Worm (Caenorhabditis elegans) whole organism, L1 larva: ENCODE measurements around the gene Y82E9BL.1.
"Not testable (repeated sequence)": the region's sequence is repeated elsewhere in the genome, so short reads cannot be mapped to it uniquely, and the experiment has no call there.

ENCODE experiments used
- F16B12.6 ChIP-seq: fragments of 150-350 bp; optimal IDR thresholded peaks from 2 replicates; lab custom pipeline; 2014; ENCODE audit warnings: missing biosample characterization, missing genetic modification characterization
- Y116A8C.19 ChIP-seq: sonication (generic microtip); optimal IDR thresholded peaks from 2 replicates; lab custom pipeline; 2016; ENCODE audit warnings: missing compliant biosample characterization, missing genetic modification characterization, borderline replicate concordance
- alr-1 ChIP-seq: fragments of 200-800 bp; sonication (Bioruptor generic); optimal IDR thresholded peaks from 2 replicates; lab custom pipeline; 2018; ENCODE audit warnings: borderline replicate concordance, mild to moderate bottlenecking, missing genetic modification characterization, missing compliant biosample characterization
- ceh-82 ChIP-seq, 3 experiments: fragments of 150-350 bp in 1 of 3; sonication (generic microtip) in 2 of 3; optimal IDR thresholded peaks; 2 replicates each; lab custom pipeline; 2014 to 2017; ENCODE audit warnings: missing biosample characterization in 3 of 3, missing genetic modification characterization in 3 of 3
- ceh-88 ChIP-seq: fragments of 200-800 bp; sonication (Bioruptor generic); IDR thresholded peaks from 2 replicates; pipeline ENCODE4 v1.3.6; 2022; ENCODE audit warnings: missing genetic modification characterization, missing compliant biosample characterization
- ces-1 ChIP-seq: fragments of 150-350 bp; optimal IDR thresholded peaks from 2 replicates; lab custom pipeline; 2014; ENCODE audit warnings: missing biosample characterization, missing genetic modification reagents, missing genetic modification characterization
- dpl-1 ChIP-seq, 3 experiments: fragments of 150-350 bp in 2 of 3; sonication (generic microtip) in 1 of 3; optimal IDR thresholded peaks; 2 replicates each; lab custom pipeline; 2014 to 2017; ENCODE audit warnings: missing biosample characterization in 3 of 3, missing genetic modification characterization in 3 of 3, missing genetic modification reagents in 3 of 3
- dsc-1 ChIP-seq: sonication (generic microtip); optimal IDR thresholded peaks from 2 replicates; lab custom pipeline; 2016; ENCODE audit warnings: mild to moderate bottlenecking, missing genetic modification characterization, missing compliant biosample characterization
- efl-1 ChIP-seq, 4 experiments: fragments of 150-350 bp; optimal IDR thresholded peaks in 3 of 4; peaks in 1 of 4; 1 replicate in 1 of 4; 2 replicates in 3 of 4; lab custom pipeline; 2014; ENCODE audit warnings: missing biosample characterization in 2 of 4, missing genetic modification characterization in 2 of 4, missing genetic modification reagents in 2 of 4
- efl-3 ChIP-seq: fragments of 200-800 bp; sonication (Bioruptor generic); optimal IDR thresholded peaks from 2 replicates; lab custom pipeline; 2018; ENCODE audit warnings: mild to moderate bottlenecking, missing genetic modification characterization, missing compliant biosample characterization
- elt-2 ChIP-seq: sonication (generic microtip); optimal IDR thresholded peaks from 2 replicates; lab custom pipeline; 2016; ENCODE audit warnings: missing genetic modification characterization, mild to moderate bottlenecking, inconsistent platforms, missing compliant biosample characterization, missing genetic modification reagents
- fkh-10 ChIP-seq: sonication (generic microtip); optimal IDR thresholded peaks from 2 replicates; lab custom pipeline; 2017; ENCODE audit warnings: missing biosample characterization, missing genetic modification reagents, missing genetic modification characterization
- fos-1 ChIP-seq: fragments of 150-350 bp; optimal IDR thresholded peaks from 2 replicates; lab custom pipeline; 2014; ENCODE audit warnings: missing biosample characterization, missing genetic modification characterization
- hpl-2 ChIP-seq: fragments of 150-350 bp; optimal IDR thresholded peaks from 2 replicates; lab custom pipeline; 2014; ENCODE audit warnings: missing biosample characterization, missing genetic modification reagents, missing genetic modification characterization
- isw-1 ChIP-seq: fragments of 200-800 bp; sonication (Bioruptor generic); IDR thresholded peaks from 2 replicates; pipeline ENCODE4 v1.3.6; 2022; ENCODE audit warnings: missing genetic modification characterization, missing compliant biosample characterization
- lin-13 ChIP-seq: fragments of 150-350 bp; optimal IDR thresholded peaks from 2 replicates; lab custom pipeline; 2014; ENCODE audit warnings: missing biosample characterization, missing genetic modification reagents, missing genetic modification characterization
- lin-39 ChIP-seq: fragments of 150-350 bp; optimal IDR thresholded peaks from 2 replicates; lab custom pipeline; 2014; ENCODE audit warnings: missing biosample characterization, missing genetic modification reagents, missing genetic modification characterization
- mab-9 ChIP-seq: fragments of 200-800 bp; sonication (Bioruptor generic); IDR thresholded peaks from 2 replicates; pipeline ENCODE4 v1.3.6; 2022; ENCODE audit warnings: missing genetic modification reagents, missing genetic modification characterization, missing compliant biosample characterization
- mep-1 ChIP-seq: fragments of 150-350 bp; optimal IDR thresholded peaks from 2 replicates; lab custom pipeline; 2014; ENCODE audit warnings: missing biosample characterization, missing genetic modification characterization
- nhr-11 ChIP-seq: fragments of 150-350 bp; optimal IDR thresholded peaks from 2 replicates; lab custom pipeline; 2014; ENCODE audit warnings: missing biosample characterization, missing genetic modification characterization
- nhr-12 ChIP-seq: sonication (generic microtip); optimal IDR thresholded peaks from 2 replicates; lab custom pipeline; 2017; ENCODE audit warnings: missing biosample characterization, missing genetic modification characterization
- nhr-77 ChIP-seq: fragments of 150-350 bp; optimal IDR thresholded peaks from 2 replicates; lab custom pipeline; 2014; ENCODE audit warnings: missing biosample characterization, missing genetic modification characterization
- nhr-84 ChIP-seq: sonication (generic microtip); optimal IDR thresholded peaks from 2 replicates; lab custom pipeline; 2017; ENCODE audit warnings: missing biosample characterization, missing genetic modification characterization
- pag-3 ChIP-seq: sonication (generic microtip); optimal IDR thresholded peaks from 2 replicates; lab custom pipeline; 2017; ENCODE audit warnings: missing genetic modification characterization, mild to moderate bottlenecking, missing compliant biosample characterization, antibody characterized with exemption, borderline replicate concordance; ENCODE audit not compliant: insufficient read depth
- pax-3 ChIP-seq: fragments of 200-800 bp; sonication (Bioruptor generic); optimal IDR thresholded peaks from 2 replicates; lab custom pipeline; 2018; ENCODE audit warnings: mild to moderate bottlenecking, missing genetic modification characterization, moderate library complexity, missing compliant biosample characterization
- sox-4 ChIP-seq: sonication (generic microtip); optimal IDR thresholded peaks from 2 replicates; lab custom pipeline; 2016; ENCODE audit warnings: missing genetic modification characterization, missing compliant biosample characterization
- sptf-1 ChIP-seq: fragments of 150-350 bp; optimal IDR thresholded peaks from 2 replicates; lab custom pipeline; 2014; ENCODE audit warnings: missing biosample characterization, missing genetic modification characterization
- tlp-1 ChIP-seq: fragments of 150-350 bp; optimal IDR thresholded peaks from 2 replicates; lab custom pipeline; 2014; ENCODE audit warnings: missing biosample characterization, missing genetic modification characterization
- unc-62 ChIP-seq: fragments of 150-350 bp; optimal IDR thresholded peaks from 2 replicates; lab custom pipeline; 2014; ENCODE audit warnings: missing biosample characterization, missing genetic modification reagents, missing genetic modification characterization
- unc-98 ChIP-seq: fragments of 200-800 bp; sonication (Bioruptor generic); IDR thresholded peaks from 2 replicates; pipeline ENCODE4 v1.3.6; 2022; ENCODE audit warnings: missing genetic modification characterization, missing compliant biosample characterization
- xbp-1 ChIP-seq: sonication (generic microtip); optimal IDR thresholded peaks from 2 replicates; lab custom pipeline; 2016; ENCODE audit warnings: missing genetic modification characterization, missing compliant biosample characterization

Y82E9BL.1 gene

DNA sequence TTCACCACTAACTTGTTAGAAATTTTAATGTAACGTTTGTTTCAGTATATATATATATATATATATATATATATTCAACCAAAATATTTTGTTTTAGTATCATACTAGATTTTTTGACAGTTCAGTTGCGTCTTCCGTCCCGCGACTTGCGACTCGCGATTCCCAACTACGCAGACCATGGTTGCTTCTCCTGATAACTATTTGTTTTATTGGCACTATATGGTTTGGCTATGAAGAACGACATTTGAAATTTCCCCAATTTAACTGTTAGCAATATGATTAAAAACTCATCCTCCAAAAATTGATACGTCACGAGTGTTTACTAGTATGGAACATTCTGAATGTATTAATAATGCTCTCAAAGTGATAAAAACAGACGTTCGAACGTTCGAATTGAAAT is 29.5 kb upstream of the Y82E9BL.1 start:
- TF ChIP-seq ceh-82 (tag; optimal IDR thresholded peaks at IDR 0.05; lab: Kevin White, UChicago) (no peak), ceh-88 (no peak), lin-13 (no peak), mep-1 (no peak), tlp-1 (tag; lab: Kevin White, UChicago) (no peak), unc-62 (no peak), F16B12.6 (tag; lab: Kevin White, UChicago) (no peak), alr-1 (tag; lab: Kevin White, UChicago) (no peak), efl-3 (GFP tag; lab: Kevin White, UChicago) (no peak), Y116A8C.19 (no peak), xbp-1 (no peak), nhr-84 (no peak), pax-3 (tag; lab: Kevin White, UChicago) (no peak), dsc-1 (no peak), nhr-77 (tag; lab: Kevin White, UChicago) (no peak)

DNA sequence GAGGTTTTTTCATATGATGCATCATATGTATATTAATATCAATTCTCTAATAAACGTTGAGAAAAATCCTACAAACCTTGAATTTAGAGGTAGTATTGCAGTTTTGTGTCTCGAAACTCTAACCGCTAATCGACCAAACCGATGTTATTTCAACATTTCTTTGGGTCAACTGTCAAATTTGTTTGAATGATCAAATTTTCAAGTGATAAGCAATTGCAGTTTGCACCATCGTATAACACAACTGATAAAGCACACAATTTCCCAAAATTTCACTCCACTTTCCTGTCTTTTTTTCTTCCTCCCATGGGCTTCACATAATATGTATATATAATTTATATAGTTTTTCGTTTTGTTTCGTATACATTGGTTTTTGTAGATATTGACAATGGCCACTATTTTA is 28.9 kb upstream of the Y82E9BL.1 start, which contains the start of the genes fbxa-138 and Y82E9BR.5:
Gene fbxa-138 (minus strand): TSS at position 161 of the 400 bp plus-strand sequence.
Gene Y82E9BR.5 (plus strand): TSS at position 279 of the 400 bp plus-strand sequence.
- no peak for TF ChIP-seq mab-9 (GFP tag; lab: Robert Waterston, UW)
- TF ChIP-seq lin-39 (tag; lab: Kevin White, UChicago) = no peak
- TF ChIP-seq fkh-10 (GFP tag; lab: Kevin White, UChicago) = no peak
- no peak for TF ChIP-seq ces-1
- no peak for TF ChIP-seq isw-1 (GFP tag; lab: Robert Waterston, UW)
- TF ChIP-seq sptf-1 = no peak
- TF ChIP-seq elt-2 (tag; lab: Kevin White, UChicago) = peak; percentile 70
- TF ChIP-seq tlp-1 (tag; lab: Kevin White, UChicago) = peak; percentile 17
- no peak for TF ChIP-seq nhr-11 (tag; lab: Kevin White, UChicago)
- TF ChIP-seq unc-98 (GFP tag; lab: Robert Waterston, UW) = no peak
- TF ChIP-seq dpl-1 (GFP tag; optimal IDR thresholded peaks at IDR 0.05; lab: Kevin White, UChicago) = no peak
- no peak for TF ChIP-seq efl-1 (optimal IDR thresholded peaks at IDR 0.05; lab: Kevin White, UChicago)
- no peak for TF ChIP-seq efl-1 (GFP tag; optimal IDR thresholded peaks at IDR 0.05 in 1 of 2; lab: Kevin White, UChicago)
- TF ChIP-seq sox-4 (tag; lab: Kevin White, UChicago) = no peak
- no peak for TF ChIP-seq pag-3
- TF ChIP-seq, all 84 proteins: peak for 2

DNA sequence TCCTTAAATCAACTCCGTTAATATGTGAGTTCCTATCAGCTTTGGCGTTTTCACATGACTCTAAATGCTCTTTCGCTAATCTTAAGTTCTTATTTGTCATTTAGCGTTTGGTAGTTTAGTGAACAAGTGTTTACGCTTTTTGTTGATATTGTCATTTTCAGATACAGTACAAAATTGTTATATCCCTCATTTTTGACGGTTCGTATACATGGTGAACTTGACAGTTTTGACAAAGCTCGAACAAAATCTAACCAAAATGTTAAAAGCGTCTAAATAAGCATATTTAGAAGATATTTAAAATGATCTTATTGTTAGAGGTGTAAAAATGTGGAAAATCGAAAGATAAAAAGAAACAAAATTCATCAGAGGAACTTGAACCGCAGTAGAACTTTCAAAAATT is 28.3 kb upstream of the Y82E9BL.1 start:
- TF ChIP-seq ceh-82 (tag; optimal IDR thresholded peaks at IDR 0.05; lab: Kevin White, UChicago) = no peak
- no peak for TF ChIP-seq hpl-2 (GFP tag; lab: Kevin White, UChicago)

DNA sequence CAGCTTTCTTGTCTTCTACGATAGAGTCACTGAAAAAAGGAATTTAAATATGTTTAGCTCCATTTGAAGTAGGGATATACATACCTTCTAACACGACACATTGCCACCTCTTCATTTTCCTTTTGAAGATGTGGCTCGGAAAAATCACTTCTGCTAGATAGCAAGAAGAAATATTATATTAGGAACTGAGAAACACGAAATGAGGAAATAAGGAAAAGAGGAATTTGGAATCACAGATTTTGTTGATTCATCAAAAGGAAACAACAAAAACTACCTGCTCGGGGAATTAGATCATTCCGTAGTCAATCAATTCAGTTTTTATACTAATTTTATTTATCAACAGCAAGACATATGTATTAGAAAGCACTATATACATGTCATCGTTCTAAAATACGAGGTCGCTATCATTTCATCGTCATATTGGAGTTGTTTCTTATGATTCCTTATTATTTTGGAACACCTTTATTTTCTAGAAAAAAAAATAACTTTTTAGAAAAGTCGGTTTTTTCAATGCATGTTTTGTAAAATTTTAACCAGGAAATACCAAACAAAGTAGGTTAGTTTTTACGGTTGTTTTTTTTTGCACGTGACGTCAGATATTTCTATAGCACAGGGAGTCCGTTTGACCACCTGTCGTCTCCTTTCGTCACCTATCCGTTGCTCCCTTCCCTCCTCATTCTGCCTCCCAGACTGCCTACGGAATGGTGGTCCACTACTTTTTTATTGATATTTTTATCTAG is 25.5 kb upstream of the Y82E9BL.1 start, which contains the start of the genes pals-21 and Y82E9BR.6:
Gene pals-21 (minus strand): TSS at position 101 of the 740 bp plus-strand sequence.
Gene Y82E9BR.6 (plus strand): TSS at position 690 of the 740 bp plus-strand sequence.
- TF ChIP-seq efl-1 (optimal IDR thresholded peaks at IDR 0.05; lab: Kevin White, UChicago) (no peak), efl-1 (GFP tag; optimal IDR thresholded peaks at IDR 0.05 in 1 of 2; lab: Kevin White, UChicago) (peak in 1 of 2 experiments; percentile 52), nhr-12 (tag; lab: Kevin White, UChicago) (no peak)

ce11 chrIII:1377903-1378302 is 22.7 kb upstream of the Y82E9BL.1 start, which contains the start of gene pals-40:
Gene pals-40, minus strand, starts transcription at chrIII:1378003.
- not testable (repeated sequence) for TF ChIP-seq tlp-1, fos-1, sox-4 (tag; lab: Kevin White, UChicago)
